Fruit fly (Drosophila melanogaster): ENCODE data around the gene ClC-a.

dm6 chr3R:11812479-11812878, 528 bp downstream of the ClC-a start:
- TF ChIP-seq CG10348 (GFP tag; IDR thresholded peaks at IDR 0.05) (no peak), EcR (GFP tag; optimal IDR thresholded peaks at IDR 0.05) (no peak), CG15710 (tag; optimal IDR thresholded peaks at IDR 0.05) (no peak), Pif1A (GFP tag; optimal IDR thresholded peaks at IDR 0.05) (no peak), CG14655 (GFP tag; optimal IDR thresholded peaks at IDR 0.05) (no peak)

All from whole organism, pupa.